Worm (Caenorhabditis elegans) whole organism, young adult: Measurements from ENCODE around the gene dct-6.

Experiments used
- B0019.2 ChIP-seq: fragments of 200-800 bp; sonication (Bioruptor generic); conservative IDR thresholded peaks from 2 replicates; pipeline ENCODE4 v1.3.6; 2022; ENCODE audit warnings: missing genetic modification reagents, missing genetic modification characterization, missing compliant biosample characterization
- B0035.1 ChIP-seq: sonication (generic microtip); optimal IDR thresholded peaks from 2 replicates; lab custom pipeline; 2016; ENCODE audit warnings: missing genetic modification characterization, mild to moderate bottlenecking, missing compliant biosample characterization, missing genotype, missing genetic modification reagents
- D2030.7 ChIP-seq: fragments of 200-800 bp; sonication (Bioruptor generic); IDR thresholded peaks from 2 replicates; pipeline ENCODE4 v1.3.6; 2022; ENCODE audit warnings: missing genetic modification reagents, missing genetic modification characterization, missing compliant biosample characterization
- F10E7.11 ChIP-seq: sonication (generic microtip); optimal IDR thresholded peaks from 2 replicates; lab custom pipeline; 2017; ENCODE audit warnings: mild to moderate bottlenecking, missing genetic modification characterization, moderate library complexity, missing compliant biosample characterization
- F33H1.4 ChIP-seq: fragments of 200-800 bp; sonication (Bioruptor generic); IDR thresholded peaks from 2 replicates; pipeline ENCODE4 v1.3.6; 2022; ENCODE audit warnings: missing genetic modification reagents, missing genetic modification characterization, missing compliant biosample characterization
- F39B2.1 ChIP-seq: fragments of 200-800 bp; sonication (Bioruptor generic); IDR thresholded peaks from 2 replicates; pipeline ENCODE4 v1.3.6; 2022; ENCODE audit warnings: missing genetic modification reagents, missing genetic modification characterization, missing compliant biosample characterization
- K12H6.12 ChIP-seq: fragments of 200-800 bp; sonication (Bioruptor generic); optimal IDR thresholded peaks from 2 replicates; lab custom pipeline; 2018; ENCODE audit warnings: mild to moderate bottlenecking, missing genetic modification characterization, missing compliant biosample characterization
- T07F8.4 ChIP-seq: sonication (generic microtip); optimal IDR thresholded peaks from 2 replicates; lab custom pipeline; 2016; ENCODE audit warnings: mild to moderate bottlenecking, missing genetic modification characterization, moderate library complexity, missing compliant biosample characterization
- T26A5.8 ChIP-seq: sonication (generic microtip); optimal IDR thresholded peaks from 2 replicates; lab custom pipeline; 2016; ENCODE audit warnings: missing genetic modification characterization, missing compliant biosample characterization
- Y95B8A.8 ChIP-seq: fragments of 200-800 bp; sonication (Bioruptor generic); IDR thresholded peaks from 2 replicates; pipeline ENCODE4 v1.3.6; 2022; ENCODE audit warnings: missing genetic modification reagents, missing genetic modification characterization, missing compliant biosample characterization
- ama-1 ChIP-seq, 3 experiments: fragments of 150-350 bp in 1 of 3; sonication (generic microtip) in 2 of 3; optimal IDR thresholded peaks; 2 replicates each; lab custom pipeline; 2014 to 2018; ENCODE audit warnings: missing biosample characterization in 2 of 3, missing genetic modification characterization in 2 of 3, missing genetic modification reagents in 2 of 3
- aptf-2 ChIP-seq: fragments of 200-800 bp; sonication (Bioruptor generic); conservative IDR thresholded peaks from 2 replicates; pipeline ENCODE4 v1.3.6; 2022; ENCODE audit warnings: missing genetic modification reagents, missing genetic modification characterization, missing compliant biosample characterization
- bed-2 ChIP-seq: fragments of 200-800 bp; sonication (Bioruptor generic); IDR thresholded peaks from 2 replicates; pipeline ENCODE4 v1.3.6; 2022; ENCODE audit warnings: missing genetic modification reagents, missing genetic modification characterization, missing compliant biosample characterization
- cebp-1 ChIP-seq, 2 experiments: fragments of 200-800 bp in 1 of 2; sonication (Bioruptor generic) in 1 of 2; sonication (generic microtip) in 1 of 2; IDR thresholded peaks in 1 of 2; optimal IDR thresholded peaks in 1 of 2; 2 replicates each; pipeline versions ENCODE4 v1.3.6 to Lab custom; 2017 to 2022; ENCODE audit warnings: missing compliant biosample characterization in 2 of 2, missing genetic modification characterization in 2 of 2, mild to moderate bottlenecking in 1 of 2, missing genetic modification reagents in 1 of 2, moderate library complexity in 1 of 2
- cebp-2 ChIP-seq: fragments of 200-800 bp; sonication (Bioruptor generic); IDR thresholded peaks from 2 replicates; pipeline ENCODE4 v1.3.6; 2022; ENCODE audit warnings: missing genetic modification characterization, missing compliant biosample characterization
- ceh-40 ChIP-seq: fragments of 200-800 bp; sonication (Bioruptor generic); IDR thresholded peaks from 2 replicates; pipeline ENCODE4 v1.3.6; 2022; ENCODE audit warnings: missing genetic modification characterization, missing compliant biosample characterization
- ceh-58 ChIP-seq: fragments of 200-800 bp; sonication (Bioruptor generic); IDR thresholded peaks from 2 replicates; pipeline ENCODE4 v1.3.6; 2022; ENCODE audit warnings: missing genetic modification characterization, missing compliant biosample characterization
- ceh-79 ChIP-seq: sonication (generic microtip); optimal IDR thresholded peaks from 2 replicates; lab custom pipeline; 2017; ENCODE audit warnings: mild to moderate bottlenecking, missing genetic modification characterization, missing compliant biosample characterization
- ceh-91 ChIP-seq: fragments of 200-800 bp; sonication (Bioruptor generic); IDR thresholded peaks from 2 replicates; pipeline ENCODE4 v1.3.6; 2022; ENCODE audit warnings: missing genetic modification reagents, missing genetic modification characterization, missing compliant biosample characterization
- chd-7 ChIP-seq: sonication (generic microtip); optimal IDR thresholded peaks from 2 replicates; lab custom pipeline; 2016; ENCODE audit warnings: mild to moderate bottlenecking, missing genetic modification characterization, moderate library complexity, missing compliant biosample characterization
- dox-1 ChIP-seq: fragments of 200-800 bp; sonication (Bioruptor generic); IDR thresholded peaks from 2 replicates; pipeline ENCODE4 v1.3.6; 2022; ENCODE audit warnings: missing genetic modification reagents, missing genetic modification characterization, missing compliant biosample characterization
- egrh-3 ChIP-seq: fragments of 200-800 bp; sonication (Bioruptor generic); IDR thresholded peaks from 2 replicates; pipeline ENCODE4 v1.3.6; 2022; ENCODE audit warnings: missing genetic modification reagents, missing genetic modification characterization, missing compliant biosample characterization
- ets-4 ChIP-seq: fragments of 200-800 bp; sonication (Bioruptor generic); optimal IDR thresholded peaks from 2 replicates; lab custom pipeline; 2018; ENCODE audit warnings: mild to moderate bottlenecking, missing genetic modification characterization, missing compliant biosample characterization
- fkh-3 ChIP-seq: sonication (generic microtip); optimal IDR thresholded peaks from 2 replicates; lab custom pipeline; 2016; ENCODE audit warnings: mild to moderate bottlenecking, missing genetic modification characterization, missing compliant biosample characterization
- gei-17 ChIP-seq: fragments of 200-800 bp; sonication (Bioruptor generic); optimal IDR thresholded peaks from 2 replicates; lab custom pipeline; 2018; ENCODE audit warnings: mild to moderate bottlenecking, missing genetic modification characterization, missing compliant biosample characterization
- hrde-1 ChIP-seq: sonication (generic microtip); optimal IDR thresholded peaks from 2 replicates; lab custom pipeline; 2016; ENCODE audit warnings: missing genetic modification characterization, mild to moderate bottlenecking, missing compliant biosample characterization, moderate library complexity, missing genotype, missing genetic modification reagents, borderline replicate concordance
- let-526 ChIP-seq: fragments of 200-800 bp; sonication (Bioruptor generic); IDR thresholded peaks from 2 replicates; pipeline ENCODE4 v1.3.6; 2022; ENCODE audit warnings: missing genetic modification reagents, missing genetic modification characterization, missing compliant biosample characterization
- lin-35 ChIP-seq, 3 experiments: fragments of 150-350 bp in 2 of 3; sonication (generic microtip) in 1 of 3; optimal IDR thresholded peaks; 2 replicates each; lab custom pipeline; 2014 to 2018; ENCODE audit warnings: missing biosample characterization in 3 of 3, missing genetic modification characterization in 3 of 3, missing genetic modification reagents in 3 of 3
- lsl-1 ChIP-seq: fragments of 200-800 bp; sonication (Bioruptor generic); optimal IDR thresholded peaks from 2 replicates; lab custom pipeline; 2018; ENCODE audit warnings: mild to moderate bottlenecking, missing genetic modification characterization, moderate library complexity, missing compliant biosample characterization
- lsy-27 ChIP-seq: sonication (generic microtip); optimal IDR thresholded peaks from 2 replicates; lab custom pipeline; 2017; ENCODE audit warnings: missing genetic modification characterization, mild to moderate bottlenecking, missing compliant biosample characterization, antibody characterized with exemption, missing genotype, borderline replicate concordance; ENCODE audit not compliant: insufficient read depth
- madf-6 ChIP-seq: fragments of 200-800 bp; sonication (Bioruptor generic); IDR thresholded peaks from 2 replicates; pipeline ENCODE4 v1.3.6; 2022; ENCODE audit warnings: missing genetic modification reagents, missing genetic modification characterization, missing compliant biosample characterization
- madf-8 ChIP-seq: fragments of 200-800 bp; sonication (Bioruptor generic); conservative IDR thresholded peaks from 2 replicates; pipeline ENCODE4 v1.3.6; 2022; ENCODE audit warnings: missing genetic modification reagents, missing genetic modification characterization, missing compliant biosample characterization
- mcd-1 ChIP-seq: fragments of 200-800 bp; sonication (Bioruptor generic); IDR thresholded peaks from 2 replicates; pipeline ENCODE4 v1.3.6; 2022; ENCODE audit warnings: missing genetic modification reagents, missing genetic modification characterization, missing compliant biosample characterization
- nfya-2 ChIP-seq: fragments of 200-800 bp; sonication (Bioruptor generic); IDR thresholded peaks from 2 replicates; pipeline ENCODE4 v1.3.6; 2022; ENCODE audit warnings: missing genetic modification reagents, missing genetic modification characterization, missing compliant biosample characterization
- rcor-1 ChIP-seq: fragments of 200-800 bp; sonication (Bioruptor generic); IDR thresholded peaks from 2 replicates; pipeline ENCODE4 v1.3.6; 2022; ENCODE audit warnings: missing genetic modification reagents, missing genetic modification characterization, missing compliant biosample characterization
- snpc-1.1 ChIP-seq: sonication (generic microtip); optimal IDR thresholded peaks from 2 replicates; lab custom pipeline; 2017; ENCODE audit warnings: missing genetic modification characterization, mild to moderate bottlenecking, missing compliant biosample characterization, antibody characterized with exemption, moderate library complexity, missing genotype, missing genetic modification reagents; ENCODE audit not compliant: insufficient read depth
- snpc-3.4 ChIP-seq: sonication (generic microtip); optimal IDR thresholded peaks from 2 replicates; lab custom pipeline; 2017; ENCODE audit warnings: missing genetic modification characterization, mild to moderate bottlenecking, missing compliant biosample characterization, antibody characterized with exemption, moderate library complexity, missing genotype, missing genetic modification reagents
- snpc-4 ChIP-seq, 5 experiments: fragments of 150-350 bp in 1 of 5; sonication (generic microtip) in 4 of 5; optimal IDR thresholded peaks; 2 replicates each; lab custom pipeline; 2014 to 2018; ENCODE audit warnings: missing genetic modification characterization in 5 of 5, missing biosample characterization in 3 of 5, antibody characterized with exemption in 2 of 5, mild to moderate bottlenecking in 2 of 5, missing compliant biosample characterization in 2 of 5, missing genotype in 2 of 5, moderate library complexity in 2 of 5, missing genetic modification reagents in 1 of 5
- tbx-9 ChIP-seq: sonication (generic microtip); optimal IDR thresholded peaks from 2 replicates; lab custom pipeline; 2016; ENCODE audit warnings: borderline replicate concordance, missing genetic modification characterization, inconsistent platforms, missing compliant biosample characterization
- unc-62 ChIP-seq: fragments of 150-350 bp; optimal IDR thresholded peaks from 2 replicates; lab custom pipeline; 2014; ENCODE audit warnings: missing biosample characterization, missing genetic modification reagents, missing genetic modification characterization
- zim-3 ChIP-seq: sonication (generic microtip); optimal IDR thresholded peaks from 2 replicates; lab custom pipeline; 2017; ENCODE audit warnings: mild to moderate bottlenecking, missing genetic modification characterization, moderate library complexity, missing compliant biosample characterization
- ztf-18 ChIP-seq: sonication (generic microtip); optimal IDR thresholded peaks from 2 replicates; lab custom pipeline; 2016; ENCODE audit warnings: missing genotype, mild to moderate bottlenecking, missing genetic modification characterization, missing compliant biosample characterization
- ztf-22 ChIP-seq: fragments of 200-800 bp; sonication (Bioruptor generic); optimal IDR thresholded peaks from 2 replicates; lab custom pipeline; 2018; ENCODE audit warnings: mild to moderate bottlenecking, missing genetic modification characterization, moderate library complexity, missing compliant biosample characterization
- ztf-26 ChIP-seq: sonication (generic microtip); optimal IDR thresholded peaks from 2 replicates; lab custom pipeline; 2017; ENCODE audit warnings: missing genetic modification characterization, missing compliant biosample characterization
- ztf-3 ChIP-seq: fragments of 200-800 bp; sonication (Bioruptor generic); optimal IDR thresholded peaks from 2 replicates; lab custom pipeline; 2018; ENCODE audit warnings: mild to moderate bottlenecking, missing genetic modification characterization, missing compliant biosample characterization

Gene dct-6

ce11 chrIII:5922236-5922635, 44.0 kb upstream of the dct-6 start:
- TF ChIP-seq ceh-79 (tag; lab: Kevin White, UChicago) (no peak), ztf-22 (no peak), rcor-1 (GFP tag; lab: Robert Waterston, UW) (no peak), lsl-1 (no peak), snpc-3.4 (tag; lab: Kevin White, UChicago) (no peak), ceh-40 (no peak), fkh-3 (no peak), ceh-58 (no peak), ztf-26 (tag; lab: Kevin White, UChicago) (no peak), bed-2 (GFP tag; lab: Robert Waterston, UW) (no peak)

- no peak for TF ChIP-seq ets-4 (GFP tag; lab: Kevin White, UChicago)
- TF ChIP-seq aptf-2 (GFP tag; lab: Robert Waterston, UW), result no peak
- TF ChIP-seq zim-3 (tag; lab: Kevin White, UChicago), result no peak
- no peak for TF ChIP-seq ztf-18 (tag; lab: Kevin White, UChicago)
- TF ChIP-seq ama-1 (optimal IDR thresholded peaks at IDR 0.05; lab: Kevin White, UChicago), result no peak
- no peak for TF ChIP-seq ama-1 (GFP tag; optimal IDR thresholded peaks at IDR 0.05; lab: Kevin White, UChicago)
- TF ChIP-seq unc-62 (GFP tag; lab: Kevin White, UChicago), result no peak
- TF ChIP-seq ztf-3 (GFP tag; lab: Kevin White, UChicago), result no peak
- 0 out of 2 replicates have a peak, but pooled peaks have one; percentile 13 for TF ChIP-seq madf-8 (GFP tag; lab: Robert Waterston, UW)
- TF ChIP-seq lin-35 (GFP tag; optimal IDR thresholded peaks at IDR 0.05; lab: Kevin White, UChicago), result peak in 1 of 3 experiments; percentile 6
- TF ChIP-seq lsy-27 (tag; lab: Kevin White, UChicago), result no peak
- no peak for TF ChIP-seq tbx-9 (tag; lab: Kevin White, UChicago)
- no peak for TF ChIP-seq nfya-2 (GFP tag; lab: Robert Waterston, UW)
- no peak for TF ChIP-seq hrde-1 (tag; lab: Kevin White, UChicago)
- peak; percentile 32; the same call in 1 of the 2 replicates for TF ChIP-seq F33H1.4 (GFP tag; lab: Robert Waterston, UW)
- TF ChIP-seq gei-17 (GFP tag; lab: Kevin White, UChicago), result no peak
- TF ChIP-seq F39B2.1 (GFP tag; lab: Robert Waterston, UW), result no peak
- no peak for TF ChIP-seq let-526
- TF ChIP-seq T07F8.4 (tag; lab: Kevin White, UChicago), result no peak
- TF ChIP-seq rcor-1 (GFP tag; lab: Robert Waterston, UW), result no peak
- TF ChIP-seq D2030.7 (GFP tag; lab: Robert Waterston, UW), result 0 out of 2 replicates have a peak, but pooled peaks have one; percentile 19
- TF ChIP-seq ceh-40, result no peak
- no peak for TF ChIP-seq dox-1 (GFP tag; lab: Robert Waterston, UW)
- TF ChIP-seq cebp-2 (GFP tag; lab: Robert Waterston, UW), result no peak
- no peak for TF ChIP-seq ceh-91
- no peak for TF ChIP-seq snpc-1.1 (tag; lab: Kevin White, UChicago)
- TF ChIP-seq K12H6.12 (tag; lab: Kevin White, UChicago), result no peak
- TF ChIP-seq F10E7.11, result no peak
- no peak for TF ChIP-seq T26A5.8
- TF ChIP-seq B0035.1 (tag; lab: Kevin White, UChicago), result no peak
- TF ChIP-seq chd-7 (tag; lab: Kevin White, UChicago), result no peak
- peak; percentile 79 for TF ChIP-seq cebp-1 (GFP tag; IDR thresholded peaks at IDR 0.05; lab: Robert Waterston, UW)
- TF ChIP-seq cebp-1 (tag; optimal IDR thresholded peaks at IDR 0.05; lab: Kevin White, UChicago), result peak; percentile 96
- TF ChIP-seq egrh-3 (GFP tag; lab: Robert Waterston, UW), result no peak
- TF ChIP-seq Y95B8A.8, result no peak
- TF ChIP-seq B0019.2 (GFP tag; lab: Robert Waterston, UW), result no peak
- peak; percentile 60; the same call in 1 of the 2 replicates for TF ChIP-seq madf-6 (GFP tag; lab: Robert Waterston, UW)
- no peak for TF ChIP-seq ztf-22
- TF ChIP-seq ceh-58, result no peak
- peak; percentile 82 for TF ChIP-seq mcd-1 (GFP tag; lab: Robert Waterston, UW)
- TF ChIP-seq snpc-4 (GFP tag; optimal IDR thresholded peaks at IDR 0.05; lab: Kevin White, UChicago), result no peak
- peak in 1 of 4 experiments; percentile 37 for TF ChIP-seq snpc-4 (tag; optimal IDR thresholded peaks at IDR 0.05; lab: Kevin White, UChicago)
Observed at ce11 chrIII:5925724-5926123, 40.5 kb upstream of the dct-6 start, which contains the start of the genes dnc-2 and bcl-7. Gene dnc-2, minus strand, starts transcription at chrIII:5925756. Gene bcl-7, plus strand, starts transcription at chrIII:5926086.
